Fruit fly (Drosophila melanogaster) whole organism, embryonic: ENCODE results near the gene RASSF8.

Experiments used
- Atf-2 ChIP-seq: fragments of 200-800 bp; sonication (Bioruptor generic); optimal IDR thresholded peaks from 2 replicates; lab custom pipeline; 2016; ENCODE audit warnings: missing biosample characterization, missing genetic modification characterization
- Bteb2 ChIP-seq: fragments of 200-800 bp; sonication (Bioruptor generic); optimal IDR thresholded peaks from 2 replicates; lab custom pipeline; 2016; ENCODE audit warnings: missing biosample characterization, missing genetic modification characterization
- CG10431 ChIP-seq: fragments of 200-800 bp; sonication (Bioruptor generic); optimal IDR thresholded peaks from 3 replicates; lab custom pipeline; 2018; ENCODE audit warnings: missing biosample characterization, mild to moderate bottlenecking, missing genetic modification characterization
- CG10979 ChIP-seq: fragments of 200-800 bp; sonication (Bioruptor generic); optimal IDR thresholded peaks from 2 replicates; lab custom pipeline; 2018; ENCODE audit warnings: missing biosample characterization, mild to moderate bottlenecking, missing genetic modification characterization, moderate library complexity
- CG11723 ChIP-seq: fragments of 200-800 bp; sonication (Bioruptor generic); optimal IDR thresholded peaks from 2 replicates; lab custom pipeline; 2017; ENCODE audit warnings: missing biosample characterization, mild to moderate bottlenecking, missing genetic modification characterization
- CG12071 ChIP-seq: fragments of 200-800 bp; sonication (Bioruptor generic); optimal IDR thresholded peaks from 3 replicates; lab custom pipeline; 2018; ENCODE audit warnings: missing biosample characterization, mild to moderate bottlenecking, missing genetic modification characterization
- CG13123 ChIP-seq: fragments of 200-800 bp; sonication (Bioruptor generic); optimal IDR thresholded peaks from 2 replicates; lab custom pipeline; 2016; ENCODE audit warnings: missing biosample characterization, missing genetic modification characterization
- CG14965 ChIP-seq: fragments of 200-800 bp; sonication (Bioruptor generic); optimal IDR thresholded peaks from 2 replicates; lab custom pipeline; 2016; ENCODE audit warnings: missing biosample characterization, missing genetic modification characterization, borderline replicate concordance
- CG18011 ChIP-seq: fragments of 200-800 bp; sonication (Bioruptor generic); optimal IDR thresholded peaks from 2 replicates; lab custom pipeline; 2017; ENCODE audit warnings: missing biosample characterization, missing genetic modification characterization, mild to moderate bottlenecking, moderate library complexity, missing genotype
- CG2129 ChIP-seq: fragments of 200-800 bp; sonication (Bioruptor generic); IDR thresholded peaks from 2 replicates; pipeline ENCODE4 v1.3.6; 2022; ENCODE audit warnings: missing biosample characterization, missing genetic modification characterization; ENCODE audit not compliant: partially characterized antibody
- CG2889 ChIP-seq: fragments of 200-800 bp; sonication (Bioruptor generic); IDR thresholded peaks from 3 replicates; pipeline ENCODE4 v1.3.6; 2022; ENCODE audit warnings: missing biosample characterization, missing genetic modification characterization
- CG30431 ChIP-seq: fragments of 200-800 bp; sonication (Bioruptor generic); optimal IDR thresholded peaks from 2 replicates; lab custom pipeline; 2017; ENCODE audit warnings: missing biosample characterization, missing genetic modification characterization
- CG3995 ChIP-seq: fragments of 200-800 bp; sonication (Bioruptor generic); optimal IDR thresholded peaks from 3 replicates; lab custom pipeline; 2016; ENCODE audit warnings: missing biosample characterization, missing genetic modification characterization
- CG4707 ChIP-seq: fragments of 200-800 bp; sonication (Bioruptor generic); optimal IDR thresholded peaks from 2 replicates; lab custom pipeline; 2018; ENCODE audit warnings: missing biosample characterization, mild to moderate bottlenecking, missing genetic modification characterization, moderate library complexity
- CG4730 ChIP-seq: fragments of 200-800 bp; sonication (Bioruptor generic); IDR thresholded peaks from 2 replicates; pipeline ENCODE4 v1.3.6; 2022; ENCODE audit warnings: missing biosample characterization, missing genetic modification characterization
- CG6175 ChIP-seq: fragments of 200-800 bp; sonication (Bioruptor generic); IDR thresholded peaks from 3 replicates; pipeline ENCODE4 v1.3.6; 2022; ENCODE audit warnings: missing biosample characterization, missing genetic modification characterization
- CG6689 ChIP-seq: fragments of 200-800 bp; sonication (Bioruptor generic); IDR thresholded peaks from 2 replicates; pipeline ENCODE4 v1.3.6; 2022; ENCODE audit warnings: missing biosample characterization, missing genetic modification characterization
- CG6854 ChIP-seq: fragments of 200-800 bp; sonication (Bioruptor generic); optimal IDR thresholded peaks from 3 replicates; lab custom pipeline; 2017; ENCODE audit warnings: missing biosample characterization, mild to moderate bottlenecking, missing genetic modification characterization
- CG7928 ChIP-seq: fragments of 200-800 bp; sonication (Bioruptor generic); optimal IDR thresholded peaks from 2 replicates; lab custom pipeline; 2017; ENCODE audit warnings: missing biosample characterization, mild to moderate bottlenecking, missing genetic modification characterization
- CG7987 ChIP-seq: fragments of 200-800 bp; sonication (Bioruptor generic); optimal IDR thresholded peaks from 2 replicates; lab custom pipeline; 2018; ENCODE audit warnings: missing biosample characterization, mild to moderate bottlenecking, missing genetic modification characterization, moderate library complexity
- CG8924 ChIP-seq: fragments of 200-800 bp; optimal IDR thresholded peaks from 3 replicates; lab custom pipeline; 2019; ENCODE audit warnings: missing biosample characterization, mild to moderate bottlenecking, missing genetic modification characterization, moderate library complexity
- CG9797 ChIP-seq: fragments of 200-800 bp; sonication (Bioruptor generic); optimal IDR thresholded peaks from 3 replicates; lab custom pipeline; 2018; ENCODE audit warnings: missing biosample characterization, mild to moderate bottlenecking, missing genetic modification characterization
- CG9817 ChIP-seq: fragments of 200-800 bp; sonication (Bioruptor generic); optimal IDR thresholded peaks from 2 replicates; lab custom pipeline; 2018; ENCODE audit warnings: missing biosample characterization, mild to moderate bottlenecking, missing genetic modification characterization, moderate library complexity
- Dad ChIP-seq: fragments of 200-800 bp; sonication (Bioruptor generic); optimal IDR thresholded peaks from 3 replicates; lab custom pipeline; 2016; ENCODE audit warnings: missing biosample characterization, missing genetic modification characterization
- Deaf1 ChIP-seq: fragments of 200-800 bp; optimal IDR thresholded peaks from 3 replicates; lab custom pipeline; 2019; ENCODE audit warnings: missing biosample characterization, mild to moderate bottlenecking, missing genetic modification characterization, moderate library complexity
- Dfd ChIP-seq, 2 experiments: fragments of >200 bp; optimal IDR thresholded peaks; 2 replicates each; lab custom pipeline; 2017; ENCODE audit warnings: missing biosample characterization in 2 of 2, missing genetic modification characterization in 2 of 2
- Fer3 ChIP-seq: fragments of 200-800 bp; sonication (Bioruptor generic); optimal IDR thresholded peaks from 2 replicates; lab custom pipeline; 2018; ENCODE audit warnings: missing biosample characterization, mild to moderate bottlenecking, missing genetic modification characterization, moderate library complexity
- Hr39 ChIP-seq: fragments of >200 bp; optimal IDR thresholded peaks from 2 replicates; lab custom pipeline; 2017
- NC2β ChIP-seq: fragments of 200-800 bp; sonication (Bioruptor generic); optimal IDR thresholded peaks from 2 replicates; lab custom pipeline; 2016; ENCODE audit warnings: missing biosample characterization, missing genetic modification characterization
- Pdp1 ChIP-seq, 2 experiments: fragments of 200-800 bp; sonication (Bioruptor generic); optimal IDR thresholded peaks; 3 replicates each; lab custom pipeline; 2016; ENCODE audit warnings: missing biosample characterization in 2 of 2, missing genetic modification characterization in 2 of 2, mild to moderate bottlenecking in 1 of 2, moderate library complexity in 1 of 2
- Side ChIP-seq: fragments of 200-800 bp; sonication (Bioruptor generic); optimal IDR thresholded peaks from 2 replicates; lab custom pipeline; 2016; ENCODE audit warnings: missing biosample characterization, missing genetic modification characterization
- Six4 ChIP-seq: fragments of 200-800 bp; sonication (Bioruptor generic); optimal IDR thresholded peaks from 2 replicates; lab custom pipeline; 2016; ENCODE audit warnings: missing biosample characterization, missing genetic modification characterization
- Sox100B ChIP-seq: fragments of 200-800 bp; sonication (Bioruptor generic); optimal IDR thresholded peaks from 3 replicates; lab custom pipeline; 2018; ENCODE audit warnings: missing biosample characterization, mild to moderate bottlenecking, missing genetic modification characterization
- Sry-β ChIP-seq: fragments of 200-800 bp; sonication (Bioruptor generic); optimal IDR thresholded peaks from 2 replicates; lab custom pipeline; 2018; ENCODE audit warnings: missing biosample characterization, mild to moderate bottlenecking, missing genetic modification characterization, moderate library complexity
- Sry-δ ChIP-seq: fragments of 200-800 bp; sonication (Bioruptor generic); optimal IDR thresholded peaks from 2 replicates; lab custom pipeline; 2016; ENCODE audit warnings: missing biosample characterization, missing genetic modification characterization
- Xrp1 ChIP-seq: fragments of 200-800 bp; sonication (Bioruptor generic); IDR thresholded peaks from 2 replicates; pipeline ENCODE4 v1.3.6; 2022; ENCODE audit warnings: missing biosample characterization, missing genetic modification characterization
- ac ChIP-seq: fragments of 200-800 bp; sonication (Bioruptor generic); optimal IDR thresholded peaks from 3 replicates; lab custom pipeline; 2017; ENCODE audit warnings: missing biosample characterization, mild to moderate bottlenecking, missing genetic modification characterization
- ewg ChIP-seq: fragments of 200-800 bp; sonication (Bioruptor generic); optimal IDR thresholded peaks from 3 replicates; lab custom pipeline; 2017; ENCODE audit warnings: mild to moderate bottlenecking, missing biosample characterization, missing genetic modification reagents, missing genetic modification characterization
- inv ChIP-seq: fragments of 200-800 bp; sonication (Bioruptor generic); IDR thresholded peaks from 2 replicates; pipeline ENCODE4 v1.3.6; 2022; ENCODE audit warnings: missing biosample characterization, missing genetic modification characterization; ENCODE audit not compliant: partially characterized antibody
- jigr1 ChIP-seq: fragments of 200-800 bp; sonication (Bioruptor generic); IDR thresholded peaks from 3 replicates; pipeline ENCODE4 v1.3.6; 2022; ENCODE audit warnings: missing biosample characterization, missing genetic modification characterization
- ken ChIP-seq: fragments of 200-800 bp; sonication (Bioruptor generic); IDR thresholded peaks from 3 replicates; pipeline ENCODE4 v1.3.6; 2022; ENCODE audit warnings: missing biosample characterization, missing genetic modification characterization
- mam ChIP-seq: fragments of 200-800 bp; sonication (Bioruptor generic); optimal IDR thresholded peaks from 3 replicates; lab custom pipeline; 2016; ENCODE audit warnings: missing biosample characterization, missing genetic modification characterization
- nerfin-2 ChIP-seq: fragments of 200-800 bp; sonication (Bioruptor generic); IDR thresholded peaks from 2 replicates; pipeline ENCODE4 v1.3.6; 2022; ENCODE audit warnings: missing biosample characterization, missing genetic modification characterization; ENCODE audit not compliant: partially characterized antibody
- onecut ChIP-seq: fragments of 200-800 bp; sonication (Bioruptor generic); IDR thresholded peaks from 2 replicates; pipeline ENCODE4 v1.3.6; 2022; ENCODE audit warnings: missing biosample characterization, missing genetic modification characterization
- p53 ChIP-seq: fragments of 200-800 bp; sonication (Bioruptor generic); optimal IDR thresholded peaks from 2 replicates; lab custom pipeline; 2016; ENCODE audit warnings: missing biosample characterization, missing genetic modification characterization
- peb ChIP-seq: fragments of 200-800 bp; sonication (Bioruptor generic); IDR thresholded peaks from 2 replicates; pipeline ENCODE4 v1.3.6; 2022; ENCODE audit warnings: missing biosample characterization, missing genetic modification characterization
- prd ChIP-seq, 3 experiments: fragments of >200 bp in 2 of 3; fragments of 200-800 bp in 1 of 3; sonication (Bioruptor generic) in 1 of 3; optimal IDR thresholded peaks in 2 of 3; IDR thresholded peaks in 1 of 3; 2 replicates in 2 of 3; 3 replicates in 1 of 3; pipeline versions ENCODE4 v1.3.6 to Lab custom; 2017 to 2022; ENCODE audit warnings: missing biosample characterization in 1 of 3, missing genetic modification characterization in 1 of 3
- scrt ChIP-seq: fragments of 200-800 bp; sonication (Bioruptor generic); optimal IDR thresholded peaks from 2 replicates; lab custom pipeline; 2018; ENCODE audit warnings: missing biosample characterization, mild to moderate bottlenecking, missing genetic modification characterization, moderate library complexity
- seq ChIP-seq: fragments of 200-800 bp; sonication (Bioruptor generic); IDR thresholded peaks from 2 replicates; pipeline ENCODE4 v1.3.6; 2022; ENCODE audit warnings: missing biosample characterization, missing genetic modification characterization
- slbo ChIP-seq: fragments of 200-800 bp; sonication (Bioruptor generic); IDR thresholded peaks from 2 replicates; pipeline ENCODE4 v1.3.6; 2022; ENCODE audit warnings: missing biosample characterization, missing genetic modification characterization
- slp2 ChIP-seq: fragments of 200-800 bp; sonication (Bioruptor generic); optimal IDR thresholded peaks from 2 replicates; lab custom pipeline; 2016; ENCODE audit warnings: missing biosample characterization, missing genetic modification characterization

Gene RASSF8

dm6 chr3R:25678489-25679082, 17.0 kb downstream of the RASSF8 start, which contains the start of the genes CG4730 and CG5039 (continued):
- TF ChIP-seq jigr1 (GFP tag; lab: Robert Waterston, UW): no peak
- no peak for TF ChIP-seq CG3995 (GFP tag; lab: Kevin White, UChicago)
- no peak for TF ChIP-seq CG2129 (GFP tag; lab: Robert Waterston, UW)
- TF ChIP-seq CG11723: no peak
- TF ChIP-seq CG13123 (GFP tag; lab: Kevin White, UChicago): no peak
- TF ChIP-seq ken (GFP tag; lab: Robert Waterston, UW): no peak
- TF ChIP-seq CG18011 (GFP tag; lab: Kevin White, UChicago): no peak
- no peak for TF ChIP-seq Atf-2 (GFP tag; lab: Kevin White, UChicago)
- TF ChIP-seq ewg (GFP tag; lab: Kevin White, UChicago): no peak
- TF ChIP-seq CG4707 (GFP tag; lab: Kevin White, UChicago): no peak
- no peak for TF ChIP-seq onecut
- no peak for TF ChIP-seq CG8924
- TF ChIP-seq CG10979 (tag; lab: Kevin White, UChicago): no peak
- TF ChIP-seq CG30431 (GFP tag; lab: Kevin White, UChicago): no peak
- TF ChIP-seq scrt: no peak
- no peak for TF ChIP-seq CG4730 (GFP tag; lab: Robert Waterston, UW)
- TF ChIP-seq CG12071 (GFP tag; lab: Kevin White, UChicago): no peak
- no peak for TF ChIP-seq CG9797 (GFP tag; lab: Kevin White, UChicago)
- no peak for TF ChIP-seq Dfd (GFP tag; optimal IDR thresholded peaks at IDR 0.05; lab: Kevin White, UChicago)
- no peak for TF ChIP-seq Bteb2 (GFP tag; lab: Kevin White, UChicago)
- peak; percentile 2 for TF ChIP-seq Sry-β (GFP tag; lab: Kevin White, UChicago)
- TF ChIP-seq Six4 (GFP tag; lab: Kevin White, UChicago): no peak
- no peak for TF ChIP-seq peb
- no peak for TF ChIP-seq Xrp1 (GFP tag; lab: Robert Waterston, UW)
- TF ChIP-seq Deaf1: no peak
- no peak for TF ChIP-seq CG2889
- no peak for TF ChIP-seq CG6175 (GFP tag; lab: Robert Waterston, UW)
- no peak for TF ChIP-seq Sox100B
- no peak for TF ChIP-seq CG14965 (GFP tag; lab: Kevin White, UChicago)
- TF ChIP-seq seq (GFP tag; lab: Robert Waterston, UW): no peak
- no peak for TF ChIP-seq CG10431 (GFP tag; lab: Kevin White, UChicago)
- TF ChIP-seq prd (optimal IDR thresholded peaks at IDR 0.05; lab: Kevin White, UChicago): no peak
- no peak for TF ChIP-seq prd (GFP tag; IDR thresholded peaks at IDR 0.05; lab: Robert Waterston, UW)
- no peak for TF ChIP-seq p53 (GFP tag; lab: Kevin White, UChicago)
- TF ChIP-seq slbo (GFP tag; lab: Robert Waterston, UW): no peak
- peak; percentile 5 for TF ChIP-seq CG7987 (GFP tag; lab: Kevin White, UChicago)
- TF ChIP-seq NC2β (GFP tag; lab: Kevin White, UChicago): no peak
- no peak for TF ChIP-seq CG9817 (tag; lab: Kevin White, UChicago)
- no peak for TF ChIP-seq nerfin-2 (GFP tag; lab: Robert Waterston, UW)
- TF ChIP-seq CG6689: no peak
- TF ChIP-seq Fer3 (tag; lab: Kevin White, UChicago): no peak
- TF ChIP-seq CG6854 (GFP tag; lab: Kevin White, UChicago): no peak
- TF ChIP-seq ac (GFP tag; lab: Kevin White, UChicago): no peak
- TF ChIP-seq inv (GFP tag; lab: Robert Waterston, UW): no peak
- TF ChIP-seq Pdp1 (GFP tag; optimal IDR thresholded peaks at IDR 0.05; lab: Kevin White, UChicago): peak in 1 of 2 experiments; percentile 67
- no peak for TF ChIP-seq Dad (GFP tag; lab: Kevin White, UChicago)
- TF ChIP-seq CG7928 (GFP tag; lab: Kevin White, UChicago): no peak
- no peak for TF ChIP-seq slp2 (GFP tag; lab: Kevin White, UChicago)
- no peak for TF ChIP-seq Hr39 (lab: Kevin White, UChicago)
- no peak for TF ChIP-seq mam (GFP tag; lab: Kevin White, UChicago)
- no peak for TF ChIP-seq Side
- peak; percentile 25 for TF ChIP-seq Sry-δ (GFP tag; lab: Kevin White, UChicago)
